Fruit fly (Drosophila melanogaster) whole organism, prepupa: ENCODE data around the gene CG31468.

Experiments
- CG16779 ChIP-seq: fragments of 200-800 bp; sonication (Bioruptor generic); optimal IDR thresholded peaks from 3 replicates; lab custom pipeline; 2017; ENCODE audit warnings: missing biosample characterization, mild to moderate bottlenecking, missing genetic modification characterization
- CG34406 ChIP-seq: fragments of 200-800 bp; sonication (Bioruptor generic); optimal IDR thresholded peaks from 3 replicates; lab custom pipeline; 2016; ENCODE audit warnings: missing biosample characterization, missing genetic modification characterization
- CG7368 ChIP-seq: fragments of 200-800 bp; sonication (Bioruptor generic); optimal IDR thresholded peaks from 3 replicates; lab custom pipeline; 2016; ENCODE audit warnings: missing biosample characterization, missing genetic modification characterization
- Hr39 ChIP-seq: fragments of 200-800 bp; sonication (Bioruptor generic); optimal IDR thresholded peaks from 2 replicates; lab custom pipeline; 2016; ENCODE audit warnings: missing biosample characterization, missing genetic modification characterization
- Sox102F ChIP-seq: fragments of 200-800 bp; sonication (Bioruptor generic); optimal IDR thresholded peaks from 2 replicates; lab custom pipeline; 2016; ENCODE audit warnings: missing biosample characterization, mild to moderate bottlenecking, missing genetic modification characterization
- achi ChIP-seq: fragments of 200-800 bp; sonication (Bioruptor generic); optimal IDR thresholded peaks from 3 replicates; lab custom pipeline; 2016; ENCODE audit warnings: missing biosample characterization, missing genetic modification characterization
- cyc ChIP-seq: fragments of 200-800 bp; sonication (Bioruptor generic); optimal IDR thresholded peaks from 3 replicates; lab custom pipeline; 2016; ENCODE audit warnings: missing biosample characterization, missing genetic modification characterization
- dac ChIP-seq: fragments of 200-800 bp; sonication (Bioruptor generic); optimal IDR thresholded peaks from 2 replicates; lab custom pipeline; 2017; ENCODE audit warnings: missing biosample characterization, mild to moderate bottlenecking, missing genetic modification characterization
- fd59A ChIP-seq: fragments of 200-800 bp; sonication (Bioruptor generic); optimal IDR thresholded peaks from 2 replicates; lab custom pipeline; 2017; ENCODE audit warnings: missing biosample characterization, mild to moderate bottlenecking, missing genetic modification characterization, missing genetic modification reagents
- lz ChIP-seq: fragments of 200-800 bp; sonication (Bioruptor generic); optimal IDR thresholded peaks from 3 replicates; lab custom pipeline; 2016; ENCODE audit warnings: missing biosample characterization, missing genetic modification characterization
- spab ChIP-seq: fragments of 200-800 bp; sonication (Bioruptor generic); optimal IDR thresholded peaks from 2 replicates; lab custom pipeline; 2017; ENCODE audit warnings: missing biosample characterization, mild to moderate bottlenecking, missing genetic modification characterization, missing genetic modification reagents

DNA sequence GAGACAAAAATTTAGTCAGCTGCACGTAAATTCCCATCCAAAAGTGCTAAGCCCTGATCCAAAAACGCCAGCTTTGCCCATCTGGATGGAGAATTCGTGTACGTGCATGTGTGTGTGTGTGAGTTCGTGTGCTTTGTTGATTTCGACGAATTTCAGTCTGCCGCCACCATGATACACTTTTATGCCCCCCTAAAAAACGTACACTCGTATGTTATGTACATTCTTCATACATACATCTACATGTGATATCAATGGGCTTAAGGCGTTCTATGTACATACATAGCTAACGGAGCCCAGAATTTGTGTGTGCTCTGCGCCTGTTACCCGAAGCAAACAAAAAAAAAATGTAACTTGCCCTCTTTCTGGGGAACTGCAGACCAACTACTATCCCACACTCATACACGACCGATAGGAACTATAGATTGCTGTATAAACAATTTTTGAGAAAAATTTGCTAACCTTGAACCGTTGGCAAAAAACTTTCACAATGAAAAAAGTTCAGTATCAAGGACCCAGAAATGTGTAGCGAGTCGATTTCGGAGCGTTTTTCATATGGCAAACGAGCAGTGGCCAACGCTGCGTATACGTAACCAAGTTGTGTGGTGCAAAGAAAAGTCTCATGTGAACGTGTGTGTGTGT is 25.7 kb upstream of the CG31468 start:
- TF ChIP-seq CG34406 (no peak), fd59A (GFP tag; lab: Kevin White, UChicago) (no peak), cyc (GFP tag; lab: Kevin White, UChicago) (no peak), dac (GFP tag; lab: Kevin White, UChicago) (no peak), Hr39 (GFP tag; lab: Kevin White, UChicago) (no peak), lz (GFP tag; lab: Kevin White, UChicago) (no peak), spab (no peak), CG7368 (GFP tag; lab: Kevin White, UChicago) (no peak), achi (GFP tag; lab: Kevin White, UChicago) (no peak), Sox102F (no peak), CG16779 (no peak)
